Fruit fly (Drosophila melanogaster) whole organism, embryonic: Measurements from ENCODE around the gene Rtc1.
A peak's percentile ranks its signal among the peaks of the same experiment; 100 is the strongest.

Experiments used
- Blimp-1 ChIP-seq: fragments of 200-800 bp; sonication (Bioruptor generic); optimal IDR thresholded peaks from 3 replicates; lab custom pipeline; 2018; ENCODE audit warnings: missing biosample characterization, missing genetic modification characterization, mild to moderate bottlenecking, moderate library complexity, missing genetic modification reagents
- CG1024 ChIP-seq: fragments of 200-800 bp; sonication (Bioruptor generic); IDR thresholded peaks from 2 replicates; pipeline ENCODE4 v1.3.6; 2022; ENCODE audit warnings: missing biosample characterization, missing genetic modification characterization
- CG10274 ChIP-seq: fragments of 200-800 bp; sonication (Bioruptor generic); optimal IDR thresholded peaks from 3 replicates; lab custom pipeline; 2017; ENCODE audit warnings: missing biosample characterization, mild to moderate bottlenecking, missing genetic modification characterization
- CG10321 ChIP-seq: fragments of 200-800 bp; sonication (Bioruptor generic); IDR thresholded peaks from 2 replicates; pipeline ENCODE4 v1.3.6; 2022; ENCODE audit warnings: missing biosample characterization, missing genetic modification characterization
- CG10366 ChIP-seq: fragments of 200-800 bp; sonication (Bioruptor generic); IDR thresholded peaks from 2 replicates; pipeline ENCODE4 v1.3.6; 2022; ENCODE audit warnings: missing biosample characterization, missing genetic modification characterization
- CG12219 ChIP-seq: fragments of 200-800 bp; sonication (Bioruptor generic); optimal IDR thresholded peaks from 3 replicates; lab custom pipeline; 2018; ENCODE audit warnings: missing biosample characterization, mild to moderate bottlenecking, missing genetic modification characterization
- CG12236 ChIP-seq: fragments of 200-800 bp; sonication (Bioruptor generic); optimal IDR thresholded peaks from 2 replicates; lab custom pipeline; 2016; ENCODE audit warnings: missing biosample characterization, missing genetic modification characterization
- CG12391 ChIP-seq: fragments of 200-800 bp; sonication (Bioruptor generic); optimal IDR thresholded peaks from 3 replicates; lab custom pipeline; 2018; ENCODE audit warnings: missing biosample characterization, mild to moderate bottlenecking, missing genetic modification characterization, moderate library complexity
- CG12744 ChIP-seq: fragments of 200-800 bp; sonication (Bioruptor generic); optimal IDR thresholded peaks from 2 replicates; lab custom pipeline; 2016; ENCODE audit warnings: missing biosample characterization, missing genetic modification characterization
- CG13624 ChIP-seq: fragments of 200-800 bp; sonication (Bioruptor generic); optimal IDR thresholded peaks from 2 replicates; lab custom pipeline; 2016; ENCODE audit warnings: missing biosample characterization, missing genetic modification characterization
- CG13894 ChIP-seq: fragments of 200-800 bp; sonication (Bioruptor generic); optimal IDR thresholded peaks from 3 replicates; lab custom pipeline; 2018; ENCODE audit warnings: missing biosample characterization, mild to moderate bottlenecking, missing genetic modification characterization, moderate library complexity
- CG1602 ChIP-seq: fragments of 200-800 bp; sonication (Bioruptor generic); optimal IDR thresholded peaks from 3 replicates; lab custom pipeline; 2016; ENCODE audit warnings: missing biosample characterization, missing genetic modification characterization
- CG16815 ChIP-seq: fragments of 200-800 bp; sonication (Bioruptor generic); optimal IDR thresholded peaks from 3 replicates; lab custom pipeline; 2017; ENCODE audit warnings: missing biosample characterization, mild to moderate bottlenecking, missing genetic modification characterization
- CG17802 ChIP-seq: fragments of 200-800 bp; sonication (Bioruptor generic); optimal IDR thresholded peaks from 2 replicates; lab custom pipeline; 2018; ENCODE audit warnings: missing biosample characterization, mild to moderate bottlenecking, missing genetic modification characterization, moderate library complexity
- CG1832 ChIP-seq: fragments of 200-800 bp; sonication (Bioruptor generic); optimal IDR thresholded peaks from 2 replicates; lab custom pipeline; 2017; ENCODE audit warnings: missing biosample characterization, mild to moderate bottlenecking, missing genetic modification characterization, inconsistent platforms
- CG31388 ChIP-seq: fragments of 200-800 bp; sonication (Bioruptor generic); optimal IDR thresholded peaks from 2 replicates; lab custom pipeline; 2016; ENCODE audit warnings: missing biosample characterization, missing genetic modification characterization
- CG31441 ChIP-seq: fragments of 200-800 bp; sonication (Bioruptor generic); IDR thresholded peaks from 2 replicates; pipeline ENCODE4 v1.3.6; 2022; ENCODE audit warnings: missing biosample characterization, missing genetic modification characterization
- CG4707 ChIP-seq: fragments of 200-800 bp; sonication (Bioruptor generic); optimal IDR thresholded peaks from 2 replicates; lab custom pipeline; 2018; ENCODE audit warnings: missing biosample characterization, mild to moderate bottlenecking, missing genetic modification characterization, moderate library complexity
- CG6791 ChIP-seq: fragments of 200-800 bp; sonication (Bioruptor generic); IDR thresholded peaks from 3 replicates; pipeline ENCODE4 v1.3.6; 2022; ENCODE audit warnings: missing biosample characterization, missing genetic modification characterization; ENCODE audit not compliant: partially characterized antibody
- CG7271 ChIP-seq: fragments of 200-800 bp; sonication (Bioruptor generic); optimal IDR thresholded peaks from 2 replicates; lab custom pipeline; 2018; ENCODE audit warnings: missing biosample characterization, mild to moderate bottlenecking, missing genetic modification characterization, moderate library complexity
- CG7786 ChIP-seq: fragments of 200-800 bp; sonication (Bioruptor generic); optimal IDR thresholded peaks from 2 replicates; lab custom pipeline; 2016; ENCODE audit warnings: missing biosample characterization, missing genetic modification characterization
- CG8359 ChIP-seq: fragments of 200-800 bp; sonication (Bioruptor generic); optimal IDR thresholded peaks from 2 replicates; lab custom pipeline; 2017; ENCODE audit warnings: missing biosample characterization, mild to moderate bottlenecking, missing genetic modification characterization, borderline replicate concordance
- CG9797 ChIP-seq: fragments of 200-800 bp; sonication (Bioruptor generic); optimal IDR thresholded peaks from 3 replicates; lab custom pipeline; 2018; ENCODE audit warnings: missing biosample characterization, mild to moderate bottlenecking, missing genetic modification characterization
- CG9932 ChIP-seq: fragments of 200-800 bp; sonication (Bioruptor generic); IDR thresholded peaks from 2 replicates; pipeline ENCODE4 v1.3.6; 2022; ENCODE audit warnings: missing biosample characterization, missing genetic modification characterization
- Dref ChIP-seq: fragments of 200-800 bp; sonication (Bioruptor generic); IDR thresholded peaks from 2 replicates; pipeline ENCODE4 v1.3.6; 2022; ENCODE audit warnings: missing biosample characterization, missing genetic modification characterization
- HmgZ ChIP-seq: fragments of 200-800 bp; sonication (Bioruptor generic); optimal IDR thresholded peaks from 2 replicates; lab custom pipeline; 2018; ENCODE audit warnings: missing biosample characterization, mild to moderate bottlenecking, missing genetic modification characterization
- Hmr ChIP-seq: fragments of 200-800 bp; sonication (Bioruptor generic); optimal IDR thresholded peaks from 3 replicates; lab custom pipeline; 2017; ENCODE audit warnings: mild to moderate bottlenecking, missing biosample characterization, missing genetic modification reagents, missing genetic modification characterization
- Lhr ChIP-seq: fragments of 200-800 bp; sonication (Bioruptor generic); optimal IDR thresholded peaks from 3 replicates; lab custom pipeline; 2017; ENCODE audit warnings: mild to moderate bottlenecking, missing biosample characterization, missing genetic modification reagents, missing genetic modification characterization
- MTF-1 ChIP-seq: fragments of 200-800 bp; sonication (Bioruptor generic); optimal IDR thresholded peaks from 2 replicates; lab custom pipeline; 2018; ENCODE audit warnings: missing biosample characterization, mild to moderate bottlenecking, missing genetic modification characterization, borderline replicate concordance
- Neu2 ChIP-seq: fragments of 200-800 bp; sonication (Bioruptor generic); optimal IDR thresholded peaks from 3 replicates; lab custom pipeline; 2016; ENCODE audit warnings: missing biosample characterization, missing genetic modification characterization, borderline replicate concordance
- Sin3A ChIP-seq: fragments of >200 bp; optimal IDR thresholded peaks from 2 replicates; lab custom pipeline; 2018
- Sox102F ChIP-seq: fragments of 200-800 bp; sonication (Bioruptor generic); optimal IDR thresholded peaks from 2 replicates; lab custom pipeline; 2018; ENCODE audit warnings: missing biosample characterization, mild to moderate bottlenecking, missing genetic modification characterization, moderate library complexity
- Ssrp ChIP-seq: fragments of 200-800 bp; sonication (Bioruptor generic); optimal IDR thresholded peaks from 2 replicates; lab custom pipeline; 2018; ENCODE audit warnings: missing biosample characterization, mild to moderate bottlenecking, missing genetic modification characterization, moderate library complexity
- amos ChIP-seq: fragments of 200-800 bp; sonication (Bioruptor generic); IDR thresholded peaks from 2 replicates; pipeline ENCODE4 v1.3.6; 2022; ENCODE audit warnings: missing biosample characterization, missing genetic modification characterization; ENCODE audit not compliant: partially characterized antibody
- ash1 ChIP-seq: fragments of 200-800 bp; sonication (Bioruptor generic); optimal IDR thresholded peaks from 2 replicates; lab custom pipeline; 2018; ENCODE audit warnings: missing biosample characterization, mild to moderate bottlenecking, missing genetic modification characterization
- caup ChIP-seq: fragments of 200-800 bp; sonication (Bioruptor generic); optimal IDR thresholded peaks from 3 replicates; lab custom pipeline; 2017; ENCODE audit warnings: missing biosample characterization, mild to moderate bottlenecking, missing genetic modification characterization, moderate library complexity; ENCODE audit not compliant: severe bottlenecking
- grn ChIP-seq: fragments of 200-800 bp; sonication (Bioruptor generic); optimal IDR thresholded peaks from 3 replicates; lab custom pipeline; 2017; ENCODE audit warnings: missing biosample characterization, missing genetic modification characterization
- h ChIP-seq: fragments of >200 bp; optimal IDR thresholded peaks from 2 replicates; lab custom pipeline; 2017
- klu ChIP-seq: fragments of 200-800 bp; sonication (Bioruptor generic); IDR thresholded peaks from 2 replicates; pipeline ENCODE4 v1.3.6; 2022; ENCODE audit warnings: missing biosample characterization, missing genetic modification characterization
- kni ChIP-seq: fragments of 200-800 bp; sonication (Bioruptor generic); optimal IDR thresholded peaks from 3 replicates; lab custom pipeline; 2017; ENCODE audit warnings: mild to moderate bottlenecking, missing biosample characterization, missing genetic modification reagents, missing genetic modification characterization
- maf-S ChIP-seq: fragments of 200-800 bp; sonication (Bioruptor generic); optimal IDR thresholded peaks from 2 replicates; lab custom pipeline; 2016; ENCODE audit warnings: missing biosample characterization, missing genetic modification characterization
- nmo ChIP-seq: fragments of 200-800 bp; sonication (Bioruptor generic); optimal IDR thresholded peaks from 2 replicates; lab custom pipeline; 2018; ENCODE audit warnings: missing biosample characterization, mild to moderate bottlenecking, missing genetic modification characterization, moderate library complexity
- phol ChIP-seq: fragments of 200-800 bp; sonication (Bioruptor generic); optimal IDR thresholded peaks from 3 replicates; lab custom pipeline; 2018; ENCODE audit warnings: missing biosample characterization, mild to moderate bottlenecking, missing genetic modification characterization, moderate library complexity
- rib ChIP-seq: fragments of 200-800 bp; sonication (Bioruptor generic); IDR thresholded peaks from 2 replicates; pipeline ENCODE4 v1.3.6; 2022; ENCODE audit warnings: missing biosample characterization, missing genetic modification characterization
- shn ChIP-seq: fragments of 200-800 bp; sonication (Bioruptor generic); optimal IDR thresholded peaks from 3 replicates; lab custom pipeline; 2016; ENCODE audit warnings: missing biosample characterization, missing genetic modification characterization
- sisA ChIP-seq: fragments of 200-800 bp; sonication (Bioruptor generic); IDR thresholded peaks from 2 replicates; pipeline ENCODE4 v1.3.6; 2022; ENCODE audit warnings: missing biosample characterization, missing genetic modification characterization
- usp ChIP-seq: fragments of >200 bp; optimal IDR thresholded peaks from 2 replicates; lab custom pipeline; 2017; ENCODE audit warnings: missing biosample characterization, missing genetic modification characterization
- vfl ChIP-seq: fragments of 200-800 bp; sonication (Bioruptor generic); optimal IDR thresholded peaks from 2 replicates; lab custom pipeline; 2016; ENCODE audit warnings: missing biosample characterization, missing genetic modification characterization
- yki ChIP-seq: fragments of >200 bp; optimal IDR thresholded peaks from 3 replicates; lab custom pipeline; 2018

Gene Rtc1

dm6 chrX:13788973-13789682 is 32.1 kb downstream of the Rtc1 start (continued):
- no peak for TF ChIP-seq amos (GFP tag; lab: Robert Waterston, UW)
- no peak for TF ChIP-seq CG12236
- peak; percentile 53 for TF ChIP-seq Hmr (GFP tag; lab: Kevin White, UChicago)
- TF ChIP-seq CG12391 (tag; lab: Kevin White, UChicago), result peak; percentile 39
- no peak for TF ChIP-seq grn (GFP tag; lab: Kevin White, UChicago)
- TF ChIP-seq usp, result no peak
- no peak for TF ChIP-seq CG12744 (GFP tag; lab: Kevin White, UChicago)
- TF ChIP-seq Sox102F, result peak; percentile 52
- TF ChIP-seq CG12219 (GFP tag; lab: Kevin White, UChicago), result peak; percentile 38
- peak; percentile 75 for TF ChIP-seq kni (GFP tag; lab: Kevin White, UChicago)
- TF ChIP-seq CG10366 (GFP tag; lab: Robert Waterston, UW), result no peak
- TF ChIP-seq CG7271 (tag; lab: Kevin White, UChicago), result no peak
- peak; percentile 40 for TF ChIP-seq Blimp-1 (GFP tag; lab: Kevin White, UChicago)
- no peak for TF ChIP-seq CG16815 (GFP tag; lab: Kevin White, UChicago)
- TF ChIP-seq caup, result peak; percentile 14
- TF ChIP-seq CG1024 (GFP tag; lab: Robert Waterston, UW), result no peak
- peak; percentile 28 for TF ChIP-seq Ssrp (tag; lab: Kevin White, UChicago)
- TF ChIP-seq yki (lab: Kevin White, UChicago), result no peak
- TF ChIP-seq CG4707 (GFP tag; lab: Kevin White, UChicago), result no peak
- TF ChIP-seq CG31388 (GFP tag; lab: Kevin White, UChicago), result no peak
- peak; percentile 24; the same call in 1 of the 2 replicates for TF ChIP-seq sisA (GFP tag; lab: Robert Waterston, UW)
- TF ChIP-seq vfl, result no peak
- peak; percentile 36 for TF ChIP-seq phol (tag; lab: Kevin White, UChicago)
- TF ChIP-seq Lhr (GFP tag; lab: Kevin White, UChicago), result no peak
- TF ChIP-seq, all 482 proteins: peak for 136

- no peak for TF ChIP-seq klu (GFP tag; lab: Robert Waterston, UW)
- TF ChIP-seq rib (GFP tag; lab: Robert Waterston, UW), result no peak
- TF ChIP-seq HmgZ, result no peak
- TF ChIP-seq CG9932 (GFP tag; lab: Robert Waterston, UW), result no peak
- no peak for TF ChIP-seq Dref (GFP tag; lab: Robert Waterston, UW)
- TF ChIP-seq CG13624, result no peak
- TF ChIP-seq CG9797, result no peak
- no peak for TF ChIP-seq ash1 (GFP tag; lab: Kevin White, UChicago)
- no peak for TF ChIP-seq maf-S (GFP tag; lab: Kevin White, UChicago)
- TF ChIP-seq phol (tag; lab: Kevin White, UChicago), result no peak
- no peak for TF ChIP-seq CG10274 (GFP tag; lab: Kevin White, UChicago)
- TF ChIP-seq h (lab: Kevin White, UChicago), result no peak
Measured at dm6 chrX:13791011-13791410, 34.0 kb downstream of the Rtc1 start, which contains the start of gene CG10993. CG10993 (minus strand) TSS chrX:13791111.

- TF ChIP-seq CG8359 (GFP tag; lab: Kevin White, UChicago), result no peak
- TF ChIP-seq CG1602, result no peak
- TF ChIP-seq phol (tag; lab: Kevin White, UChicago), result peak; percentile 14
- no peak for TF ChIP-seq Neu2 (GFP tag; lab: Kevin White, UChicago)
- TF ChIP-seq CG7786 (GFP tag; lab: Kevin White, UChicago), result no peak
- TF ChIP-seq MTF-1 (GFP tag; lab: Kevin White, UChicago), result no peak
- TF ChIP-seq nmo, result no peak
- TF ChIP-seq CG17802 (tag; lab: Kevin White, UChicago), result no peak
- peak; percentile 50 for TF ChIP-seq CG10321 (GFP tag; lab: Robert Waterston, UW)
- no peak for TF ChIP-seq shn
- TF ChIP-seq CG6791, result 0 out of 3 replicates have a peak, but pooled peaks have one; percentile 40
- TF ChIP-seq CG1832 (GFP tag; lab: Kevin White, UChicago), result peak; percentile 59
- TF ChIP-seq Sin3A (lab: Kevin White, UChicago), result no peak
- no peak for TF ChIP-seq CG31441
- peak; percentile 79 for TF ChIP-seq CG13894
Measured at dm6 chrX:13792463-13792862, 35.5 kb downstream of the Rtc1 start.
